Fruit fly (Drosophila melanogaster): ENCODE measurements around the gene CG5906.
A peak's percentile ranks its signal among the peaks of the same experiment; 100 is the strongest.

CG5906 gene

dm6 chr3L:11833296-11833717 is 37.8 kb downstream of the CG5906 start, which contains the start of gene CycA (continued):
- TF ChIP-seq pzg (GFP tag; optimal IDR thresholded peaks at IDR 0.05) (peak; percentile 95), CG17829 (tag; optimal IDR thresholded peaks at IDR 0.05) (peak; percentile 47), insv (GFP tag; optimal IDR thresholded peaks at IDR 0.05) (peak in 1 of 2 experiments; percentile 28), CG13624 (GFP tag; optimal IDR thresholded peaks at IDR 0.05) (peak; percentile 31), ranshi (GFP tag; IDR thresholded peaks at IDR 0.05) (0 out of 2 replicates have a peak, but pooled peaks have one; percentile 2), CG15479 (GFP tag; optimal IDR thresholded peaks at IDR 0.05) (no peak), vfl (GFP tag; optimal IDR thresholded peaks at IDR 0.05) (no peak), Mad (GFP tag; optimal IDR thresholded peaks at IDR 0.05) (peak; percentile 1), Spps (tag; optimal IDR thresholded peaks at IDR 0.05) (no peak), CG17186 (GFP tag; optimal IDR thresholded peaks at IDR 0.05) (peak; percentile 73), bbx (GFP tag; IDR thresholded peaks at IDR 0.05; ENCODE audit: partially characterized antibody) (peak; percentile 89), gcm (GFP tag; optimal IDR thresholded peaks at IDR 0.05) (peak; percentile 28), hkb (optimal IDR thresholded peaks at IDR 0.05) (peak; percentile 12), hkb (GFP tag; IDR thresholded peaks at IDR 0.05) (0 out of 2 replicates have a peak, but pooled peaks have one; percentile 13), MESR4 (GFP tag; optimal IDR thresholded peaks at IDR 0.05) (peak; percentile 64), nmo (GFP tag; optimal IDR thresholded peaks at IDR 0.05) (peak; percentile 50), abd-A (tag; optimal IDR thresholded peaks at IDR 0.05) (no peak), Trl (optimal IDR thresholded peaks at IDR 0.05) (no peak), Trl (GFP tag; optimal IDR thresholded peaks at IDR 0.05) (peak; percentile 7), CG15601 (tag; optimal IDR thresholded peaks at IDR 0.05) (peak; percentile 51), Mrtf (GFP tag; IDR thresholded peaks at IDR 0.05) (no peak), CG1792 (GFP tag; optimal IDR thresholded peaks at IDR 0.05) (no peak), CG2129 (GFP tag; IDR thresholded peaks at IDR 0.05; ENCODE audit: partially characterized antibody) (peak; percentile 50), CG10267 (tag; optimal IDR thresholded peaks at IDR 0.05) (peak; percentile 62), ato (GFP tag; IDR thresholded peaks at IDR 0.05; ENCODE audit: partially characterized antibody) (peak; percentile 85), CG9797 (GFP tag; optimal IDR thresholded peaks at IDR 0.05) (peak; percentile 94), CG7271 (tag; optimal IDR thresholded peaks at IDR 0.05) (no peak), sens (GFP tag) (peak; percentile 81), CG1603 (tag; optimal IDR thresholded peaks at IDR 0.05) (peak; percentile 59), Doc3 (GFP tag; IDR thresholded peaks at IDR 0.05; ENCODE audit: partially characterized antibody) (peak; percentile 67), wek (GFP tag; optimal IDR thresholded peaks at IDR 0.05) (peak; percentile 32), ken (GFP tag; IDR thresholded peaks at IDR 0.05) (peak; percentile 44; the same call in 1 of the 3 replicates), knrl (GFP tag; IDR thresholded peaks at IDR 0.05; ENCODE audit: partially characterized antibody) (peak; percentile 90), Lhr (GFP tag; optimal IDR thresholded peaks at IDR 0.05) (peak; percentile 26), CG14860 (GFP tag; IDR thresholded peaks at IDR 0.05; ENCODE audit: partially characterized antibody) (peak; percentile 68), pan (optimal IDR thresholded peaks at IDR 0.05) (no peak), pan (GFP tag; optimal IDR thresholded peaks at IDR 0.05 in 1 of 2, IDR thresholded peaks at IDR 0.05 in 1 of 2) (no peak)

DNA sequence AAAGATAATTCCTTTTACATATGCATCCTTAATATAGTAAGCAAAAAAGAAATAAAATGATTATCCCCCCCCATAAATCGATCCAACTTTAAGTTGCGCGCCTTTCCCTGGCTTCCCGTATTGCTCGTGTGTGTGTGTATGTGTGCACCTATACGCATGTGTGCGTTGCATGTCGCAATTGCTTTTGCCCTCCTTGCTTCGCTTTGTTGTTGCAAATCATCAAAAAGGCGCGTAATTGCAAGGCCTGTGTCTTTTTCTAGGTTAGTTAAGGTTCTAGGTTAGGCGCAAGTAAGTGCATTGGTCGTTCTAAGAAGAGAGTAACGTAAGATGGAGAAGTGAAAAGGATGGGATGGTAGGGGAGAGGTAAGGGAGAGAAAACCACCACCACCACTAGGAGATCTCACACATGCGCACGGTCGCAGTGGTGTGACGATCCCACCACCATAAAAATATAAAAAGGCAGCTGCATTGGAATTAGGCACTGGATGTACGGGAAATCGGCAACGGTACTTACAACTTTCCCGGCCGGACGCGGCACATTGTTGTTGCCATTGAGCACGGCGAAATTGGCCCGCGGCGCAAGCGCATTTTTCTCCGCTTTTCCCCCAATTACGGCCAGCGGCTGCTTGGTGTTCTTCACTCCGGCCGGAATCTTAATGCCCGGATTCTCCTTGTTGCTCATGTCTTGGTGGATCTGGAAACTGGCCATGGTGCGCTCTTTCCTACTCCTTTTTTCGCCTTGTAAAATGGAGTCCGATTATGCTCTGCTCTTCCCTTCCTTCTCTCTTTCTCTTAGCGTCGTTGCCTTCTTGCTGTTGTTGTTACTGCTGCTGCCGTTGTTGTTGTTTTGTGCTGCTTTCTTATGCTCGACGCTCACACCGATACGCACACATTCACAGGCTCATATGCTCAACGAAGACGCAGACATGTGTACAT is 38.5 kb downstream of the CG5906 start:
- TF ChIP-seq CG10431 (GFP tag; optimal IDR thresholded peaks at IDR 0.05) (no peak), hbn (GFP tag; IDR thresholded peaks at IDR 0.05; ENCODE audit: partially characterized antibody) (no peak), Aef1 (GFP tag; IDR thresholded peaks at IDR 0.05) (peak; percentile 64; the same call in 2 of the 3 replicates), Dad (GFP tag; optimal IDR thresholded peaks at IDR 0.05) (no peak), Dref (GFP tag; IDR thresholded peaks at IDR 0.05) (no peak), Mrtf (GFP tag; IDR thresholded peaks at IDR 0.05) (no peak), ranshi (GFP tag; IDR thresholded peaks at IDR 0.05) (0 out of 2 replicates have a peak, but pooled peaks have one; percentile 22), ATbp (GFP tag; optimal IDR thresholded peaks at IDR 0.05) (no peak), inv (GFP tag; IDR thresholded peaks at IDR 0.05; ENCODE audit: partially characterized antibody) (no peak), psq (GFP tag; optimal IDR thresholded peaks at IDR 0.05) (no peak), CG10543 (GFP tag; optimal IDR thresholded peaks at IDR 0.05) (peak; percentile 26), CG15514 (GFP tag; optimal IDR thresholded peaks at IDR 0.05) (no peak), twi (tag; optimal IDR thresholded peaks at IDR 0.05) (peak; percentile 62)
